Worm (Caenorhabditis elegans): ENCODE data around the gene T20D4.10.
"Not testable (repeated sequence)": the region's sequence is repeated elsewhere in the genome, so short reads cannot be mapped to it uniquely, and the experiment has no call there.

T20D4.10 gene

DNA sequence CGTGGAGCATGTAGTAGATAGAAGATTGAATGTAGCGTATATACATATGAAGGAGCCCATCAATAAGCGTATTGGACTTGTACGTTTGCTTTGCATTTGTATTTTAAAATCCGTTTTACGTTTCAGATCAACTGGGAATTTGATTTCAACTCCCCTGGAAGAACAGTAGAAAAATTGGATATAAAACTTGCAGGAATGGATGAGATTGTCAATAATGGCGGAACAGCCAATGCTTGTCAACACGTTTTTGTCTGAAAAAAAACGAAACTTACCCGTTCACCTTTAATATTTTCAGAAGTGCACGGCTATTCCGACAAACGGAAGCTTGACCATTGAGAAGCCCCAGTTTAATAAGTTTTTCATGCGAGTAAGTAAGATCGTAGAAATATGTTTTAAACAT is 32.3 kb upstream of the T20D4.10 start, which contains the start of gene C04E12.2:
C04E12.2 (plus strand) TSS at position 301 of the 400 bp plus-strand sequence.
- TF ChIP-seq gei-17 (GFP tag; optimal IDR thresholded peaks at IDR 0.05); mes-4 (tag; optimal IDR thresholded peaks at IDR 0.05); dpl-1 (GFP tag; optimal IDR thresholded peaks at IDR 0.05): not testable (repeated sequence)

DNA sequence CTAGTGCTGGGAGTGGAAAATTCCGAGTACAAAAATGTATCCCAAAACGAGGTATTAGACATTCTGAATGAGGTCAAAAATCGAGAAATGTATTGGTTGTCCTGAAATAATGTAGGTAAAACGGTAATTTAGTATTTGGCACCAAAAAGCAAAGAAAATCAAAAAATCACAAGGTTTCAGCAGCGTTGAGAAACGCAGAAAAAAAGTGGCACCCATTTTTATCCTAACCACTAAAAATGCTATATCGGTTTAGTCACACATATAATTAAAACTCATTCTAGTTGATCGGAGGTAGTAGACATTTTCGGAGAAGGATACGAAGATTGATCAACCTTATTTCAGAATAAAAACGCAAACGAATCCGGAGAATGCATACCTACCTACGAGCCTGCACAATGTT is 27.4 kb upstream of the T20D4.10 start, which contains the start of gene srx-121:
srx-121 (minus strand) TSS at position 101 of the 400 bp plus-strand sequence.
- TF ChIP-seq let-526 (GFP tag; IDR thresholded peaks at IDR 0.05) (no peak), dox-1 (GFP tag; IDR thresholded peaks at IDR 0.05) (no peak), let-607 (tag; optimal IDR thresholded peaks at IDR 0.05) (no peak), chd-7 (tag; optimal IDR thresholded peaks at IDR 0.05) (no peak), hrde-1 (tag; optimal IDR thresholded peaks at IDR 0.05; ENCODE audit: borderline replicate concordance) (no peak), Y95B8A.8 (GFP tag; IDR thresholded peaks at IDR 0.05) (no peak), ccch-3 (GFP tag; optimal IDR thresholded peaks at IDR 0.05) (no peak), ets-4 (GFP tag; optimal IDR thresholded peaks at IDR 0.05) (no peak), mcd-1 (GFP tag; IDR thresholded peaks at IDR 0.05) (no peak)

DNA sequence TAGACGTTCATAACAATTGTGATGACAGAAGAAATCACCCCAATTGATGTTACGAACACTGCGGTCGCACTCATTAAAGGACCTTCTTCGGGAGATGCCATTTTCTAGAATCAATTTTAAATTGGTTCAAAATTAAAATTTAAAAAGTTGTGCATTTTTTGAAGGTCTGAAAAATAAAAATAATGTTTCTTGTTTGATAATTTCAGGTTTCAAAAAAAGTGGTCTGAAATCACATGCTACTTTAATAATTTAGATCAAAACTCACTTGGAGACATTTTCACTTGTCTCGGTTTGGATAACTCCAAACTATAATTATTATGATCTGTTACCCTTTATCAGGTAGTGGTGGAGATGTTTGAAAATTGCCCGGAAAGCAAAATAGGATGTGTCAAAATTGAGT is 23.1 kb upstream of the T20D4.10 start, which contains the start of gene srbc-2:
srbc-2 (minus strand) TSS at position 101 of the 400 bp plus-strand sequence.
- no peak for TF ChIP-seq Y79H2A.3 (GFP tag; conservative IDR thresholded peaks at IDR 0.05)
- TF ChIP-seq let-607 (tag; optimal IDR thresholded peaks at IDR 0.05): no peak
- no peak for TF ChIP-seq let-526 (GFP tag; IDR thresholded peaks at IDR 0.05)
- TF ChIP-seq egl-18 (GFP tag; IDR thresholded peaks at IDR 0.05): no peak
- no peak for TF ChIP-seq nhr-80 (tag; optimal IDR thresholded peaks at IDR 0.05)
- no peak for TF ChIP-seq bed-1 (GFP tag; IDR thresholded peaks at IDR 0.05)
- no peak for TF ChIP-seq nfya-1 (tag; optimal IDR thresholded peaks at IDR 0.05; ENCODE audit: borderline replicate concordance, insufficient read depth)
- TF ChIP-seq fkh-3 (tag; optimal IDR thresholded peaks at IDR 0.05): no peak
- no peak for TF ChIP-seq ztf-3 (GFP tag; optimal IDR thresholded peaks at IDR 0.05)
- no peak for TF ChIP-seq ets-4 (GFP tag; optimal IDR thresholded peaks at IDR 0.05)
- TF ChIP-seq B0261.1 (tag; optimal IDR thresholded peaks at IDR 0.05): no peak
- TF ChIP-seq him-1 (tag; optimal IDR thresholded peaks at IDR 0.05): no peak
- no peak for TF ChIP-seq bed-2 (GFP tag; IDR thresholded peaks at IDR 0.05)
- no peak for TF ChIP-seq hsf-1 (GFP tag; IDR thresholded peaks at IDR 0.05)
- no peak for TF ChIP-seq D2030.7 (GFP tag; IDR thresholded peaks at IDR 0.05)
- TF ChIP-seq ceh-58 (GFP tag; IDR thresholded peaks at IDR 0.05): no peak
- TF ChIP-seq B0035.1 (tag; optimal IDR thresholded peaks at IDR 0.05): no peak
- TF ChIP-seq ceh-91 (GFP tag; IDR thresholded peaks at IDR 0.05): no peak
- no peak for TF ChIP-seq snpc-1.3 (tag; optimal IDR thresholded peaks at IDR 0.05; ENCODE audit: insufficient read depth)
- no peak for TF ChIP-seq tlf-1 (GFP tag; optimal IDR thresholded peaks at IDR 0.05)

DNA sequence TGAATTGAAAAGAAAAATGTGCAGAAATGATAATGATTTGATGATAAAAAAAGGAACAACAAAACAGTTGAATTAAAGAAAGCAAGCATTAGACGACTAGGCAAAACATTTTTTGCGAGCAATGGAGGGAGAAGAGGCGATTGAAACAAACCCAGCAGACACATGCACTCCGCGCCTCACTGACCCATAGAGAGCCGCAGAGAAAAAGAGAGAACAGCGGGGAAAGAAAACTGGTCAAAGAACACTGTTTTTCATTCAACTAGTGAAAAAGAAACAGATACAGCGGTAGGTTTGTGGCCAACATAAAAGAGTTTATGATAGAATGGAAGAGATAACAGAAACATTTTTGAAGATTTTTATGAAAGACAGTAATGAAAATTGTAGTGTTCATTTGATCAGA is 11.8 kb upstream of the T20D4.10 start:
- TF ChIP-seq dox-1 (GFP tag; IDR thresholded peaks at IDR 0.05): peak; percentile 60
- TF ChIP-seq ztf-22 (GFP tag; optimal IDR thresholded peaks at IDR 0.05): no peak
- TF ChIP-seq hmg-1.2 (GFP tag; IDR thresholded peaks at IDR 0.05): peak; percentile 60
- peak; percentile 37 for TF ChIP-seq attf-5 (GFP tag; optimal IDR thresholded peaks at IDR 0.05)
- peak; percentile 42; the same call in 1 of the 2 replicates for TF ChIP-seq zfh-2 (GFP tag; conservative IDR thresholded peaks at IDR 0.05)
- no peak for TF ChIP-seq xnd-1 (tag; optimal IDR thresholded peaks at IDR 0.05)
- no peak for TF ChIP-seq snpc-4 (GFP tag; optimal IDR thresholded peaks at IDR 0.05)
- TF ChIP-seq snpc-4 (tag; optimal IDR thresholded peaks at IDR 0.05): peak in 1 of 4 experiments; percentile 19
- TF ChIP-seq Y56A3A.18 (GFP tag; IDR thresholded peaks at IDR 0.05): 0 out of 2 replicates have a peak, but pooled peaks have one; percentile 12
- TF ChIP-seq B0035.1 (tag; optimal IDR thresholded peaks at IDR 0.05): no peak
- peak; percentile 83 for TF ChIP-seq nhr-80 (tag; optimal IDR thresholded peaks at IDR 0.05)
